Worm (Caenorhabditis elegans) whole organism, early embryonic: ENCODE data around the gene dnj-3.

ENCODE experiments used
- B0310.2 ChIP-seq: sonication (generic microtip); optimal IDR thresholded peaks from 2 replicates; lab custom pipeline; 2016; ENCODE audit warnings: mild to moderate bottlenecking, missing genetic modification characterization, missing compliant biosample characterization
- ama-1 ChIP-seq: fragments of 150-350 bp; optimal IDR thresholded peaks from 2 replicates; lab custom pipeline; 2014
- ceh-13 ChIP-seq: fragments of 200-800 bp; sonication (Bioruptor generic); optimal IDR thresholded peaks from 2 replicates; lab custom pipeline; 2018; ENCODE audit warnings: mild to moderate bottlenecking, missing genetic modification characterization, missing compliant biosample characterization
- ets-7 ChIP-seq: sonication (generic microtip); optimal IDR thresholded peaks from 2 replicates; lab custom pipeline; 2016; ENCODE audit warnings: missing genotype, missing genetic modification characterization, missing compliant biosample characterization
- flt-1 ChIP-seq: fragments of 200-800 bp; sonication (Bioruptor generic); IDR thresholded peaks from 2 replicates; pipeline ENCODE4 v1.3.6; 2022; ENCODE audit warnings: missing genetic modification characterization, missing compliant biosample characterization
- hmbx-1 ChIP-seq: sonication (generic microtip); optimal IDR thresholded peaks from 2 replicates; lab custom pipeline; 2016; ENCODE audit warnings: mild to moderate bottlenecking, missing genetic modification characterization, missing compliant biosample characterization
- hnd-1 ChIP-seq: sonication (generic microtip); optimal IDR thresholded peaks from 2 replicates; lab custom pipeline; 2016; ENCODE audit warnings: missing genetic modification characterization, missing compliant biosample characterization
- pes-1 ChIP-seq: fragments of 200-800 bp; sonication (Bioruptor generic); IDR thresholded peaks from 2 replicates; pipeline ENCODE4 v1.3.6; 2022; ENCODE audit warnings: missing genetic modification reagents, missing genetic modification characterization, missing compliant biosample characterization
- tbx-11 ChIP-seq: fragments of 200-800 bp; sonication (Bioruptor generic); IDR thresholded peaks from 2 replicates; pipeline ENCODE4 v1.3.6; 2022; ENCODE audit warnings: missing genetic modification characterization, missing compliant biosample characterization
- tbx-37 ChIP-seq: fragments of 200-800 bp; sonication (Bioruptor generic); conservative IDR thresholded peaks from 2 replicates; pipeline ENCODE4 v1.3.6; 2022; ENCODE audit warnings: missing genetic modification reagents, missing genetic modification characterization, missing compliant biosample characterization

- TF ChIP-seq flt-1 (GFP tag; lab: Robert Waterston, UW) (0 out of 2 replicates have a peak, but pooled peaks have one; percentile 24), tbx-37 (GFP tag; lab: Robert Waterston, UW) (peak; percentile 70), tbx-11 (GFP tag; lab: Robert Waterston, UW) (no peak), ama-1 (no peak), hnd-1 (tag; lab: Kevin White, UChicago) (peak; percentile 10), ets-7 (tag; lab: Kevin White, UChicago) (peak; percentile 16), hmbx-1 (peak; percentile 6), B0310.2 (tag; lab: Kevin White, UChicago) (no peak), ceh-13 (GFP tag; lab: Kevin White, UChicago) (no peak), pes-1 (peak; percentile 78)
Observed at ce11 chrV:15085335-15085800, 16.9 kb downstream of the dnj-3 start, which contains the start of the genes ahsa-1 and C01G10.7.
